Worm (Caenorhabditis elegans) whole organism, dauer: ENCODE results near the gene F57H12.6.
"Not testable (repeated sequence)": the region's sequence is repeated elsewhere in the genome, so short reads cannot be mapped to it uniquely, and the experiment has no call there.

Source experiments
- unc-62 ChIP-seq: sonication (generic microtip); optimal IDR thresholded peaks from 2 replicates; lab custom pipeline; 2017; ENCODE audit warnings: missing biosample characterization, missing genetic modification reagents, missing genetic modification characterization

Gene F57H12.6

DNA sequence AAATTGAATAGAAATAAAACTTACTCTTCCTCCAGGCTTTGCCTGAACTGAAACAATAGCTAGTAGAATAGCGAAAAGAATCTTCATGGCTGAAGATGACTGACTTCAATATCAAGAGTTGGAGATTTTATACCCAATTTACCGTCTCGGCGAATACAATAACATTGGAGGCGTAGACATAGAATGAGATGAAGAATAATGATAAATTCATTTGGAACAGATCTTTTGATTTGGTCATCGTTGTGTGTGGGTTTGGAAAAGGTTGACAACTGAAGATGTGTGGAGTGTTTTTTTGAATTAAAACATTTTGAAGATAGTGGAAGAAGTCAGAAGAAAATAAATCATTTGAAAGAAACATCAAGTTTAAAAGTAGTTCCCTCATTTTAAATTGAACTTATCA, at the start of gene F57H12.6:
Gene F57H12.6 (minus strand): TSS at position 101 of the 400 bp plus-strand sequence.
- TF ChIP-seq unc-62: no peak

DNA sequence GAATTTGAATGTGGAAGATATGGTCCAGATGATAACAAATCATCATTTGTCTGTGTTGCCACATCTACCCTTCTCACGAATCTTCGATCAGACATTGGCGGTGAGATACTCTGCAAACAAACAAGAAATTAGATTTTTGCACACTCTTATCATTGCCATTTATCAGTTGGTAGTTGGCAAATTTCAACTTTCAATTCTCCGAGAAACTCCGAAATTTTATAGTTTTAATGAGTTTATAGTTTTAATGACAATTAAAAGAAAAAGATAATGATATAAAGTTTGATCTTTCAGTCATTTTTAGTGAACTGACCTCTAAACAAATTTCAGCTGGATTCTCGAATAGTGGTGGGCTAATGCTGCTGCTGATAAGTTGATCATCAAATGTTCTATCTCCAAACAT, 47.8 kb upstream of the F57H12.6 start:
- no peak for TF ChIP-seq unc-62

DNA sequence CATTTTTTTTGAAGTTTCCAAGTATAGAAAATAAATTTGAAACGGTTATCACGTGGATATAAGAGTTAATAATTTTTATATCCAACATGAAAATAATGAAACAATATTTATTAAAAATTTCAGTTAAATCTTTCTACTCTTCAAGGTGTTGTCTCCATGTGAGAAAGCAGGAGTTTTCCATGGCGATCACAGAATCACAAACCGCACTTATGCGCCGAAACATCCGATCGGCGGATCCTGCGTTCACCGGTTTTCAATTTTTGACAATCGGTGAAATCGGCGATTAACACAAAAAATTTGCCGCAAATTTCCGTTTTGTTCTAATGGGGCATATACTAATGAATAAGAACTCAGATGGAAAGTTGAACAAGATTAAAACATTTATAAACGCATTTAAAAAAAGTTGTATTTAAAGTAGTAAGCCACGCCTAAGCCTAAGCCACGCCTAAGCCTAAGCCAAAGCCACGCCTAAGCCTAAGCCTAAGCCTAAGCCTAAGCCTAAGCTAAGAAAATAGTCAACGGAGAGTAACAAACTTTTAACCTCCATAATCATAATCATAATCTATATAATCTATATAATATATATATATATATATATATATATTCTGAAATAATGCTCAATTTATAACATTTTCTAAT, 46.0 kb upstream of the F57H12.6 start, which contains the start of gene C26B2.2:
Gene C26B2.2 (minus strand): TSS at position 88 of the 639 bp plus-strand sequence.
- TF ChIP-seq unc-62: no peak

DNA sequence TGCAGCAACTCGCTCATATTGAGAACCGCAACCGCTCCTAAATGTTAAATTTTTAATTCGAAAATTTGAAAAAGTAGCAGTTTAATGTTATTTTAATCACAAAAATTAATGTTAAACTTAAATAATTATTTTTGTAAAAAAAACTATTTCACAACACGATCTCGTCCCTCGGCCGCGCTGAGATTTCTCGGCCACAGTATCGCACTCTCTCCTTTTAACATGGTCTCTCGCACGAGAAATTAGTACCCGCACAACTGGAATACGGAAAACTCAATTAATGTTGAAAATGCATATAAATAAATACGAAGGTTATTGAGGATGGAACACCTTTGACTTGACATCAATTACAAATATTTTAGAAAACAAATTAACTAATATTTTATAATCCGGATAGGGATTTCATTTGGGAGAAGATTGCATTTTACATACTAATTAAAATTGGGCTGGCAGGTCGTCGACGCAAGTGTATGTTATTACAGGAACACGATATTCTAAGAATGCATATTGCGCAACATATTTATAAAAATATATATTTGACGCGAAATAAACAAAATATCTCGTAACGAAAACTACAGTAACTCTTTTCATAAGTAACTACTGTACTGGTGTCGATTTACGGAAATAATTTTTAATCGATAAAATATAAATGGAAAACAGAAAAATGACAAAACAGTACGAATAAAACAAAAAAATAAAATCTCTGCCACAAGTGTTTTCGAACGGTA, 43.8 kb upstream of the F57H12.6 start, which contains the start of gene dnc-4:
Gene dnc-4 (minus strand): TSS at position 37 of the 725 bp plus-strand sequence.
- no peak for TF ChIP-seq unc-62

DNA sequence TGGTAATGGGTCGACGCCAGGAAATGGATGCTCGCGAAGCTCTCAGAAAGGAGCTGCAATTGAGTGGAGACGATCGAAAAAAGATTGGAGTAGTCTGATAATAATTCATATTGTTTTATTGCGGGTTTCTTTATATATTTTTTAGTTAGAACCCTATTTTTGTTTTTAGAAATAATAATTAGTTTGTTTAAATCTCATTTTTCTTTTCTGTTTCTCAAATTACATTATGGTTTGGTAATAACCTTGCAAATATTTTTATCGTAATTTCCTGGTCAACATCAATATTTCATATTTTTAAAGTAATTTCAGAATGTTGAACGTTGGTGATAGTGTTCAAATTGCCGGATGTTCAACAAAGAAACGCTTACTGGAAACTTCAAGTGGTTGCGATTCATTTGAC, 40.6 kb upstream of the F57H12.6 start, which contains the start of gene elpc-4:
Gene elpc-4 (plus strand): TSS at position 301 of the 400 bp plus-strand sequence.
- no peak for TF ChIP-seq unc-62

DNA sequence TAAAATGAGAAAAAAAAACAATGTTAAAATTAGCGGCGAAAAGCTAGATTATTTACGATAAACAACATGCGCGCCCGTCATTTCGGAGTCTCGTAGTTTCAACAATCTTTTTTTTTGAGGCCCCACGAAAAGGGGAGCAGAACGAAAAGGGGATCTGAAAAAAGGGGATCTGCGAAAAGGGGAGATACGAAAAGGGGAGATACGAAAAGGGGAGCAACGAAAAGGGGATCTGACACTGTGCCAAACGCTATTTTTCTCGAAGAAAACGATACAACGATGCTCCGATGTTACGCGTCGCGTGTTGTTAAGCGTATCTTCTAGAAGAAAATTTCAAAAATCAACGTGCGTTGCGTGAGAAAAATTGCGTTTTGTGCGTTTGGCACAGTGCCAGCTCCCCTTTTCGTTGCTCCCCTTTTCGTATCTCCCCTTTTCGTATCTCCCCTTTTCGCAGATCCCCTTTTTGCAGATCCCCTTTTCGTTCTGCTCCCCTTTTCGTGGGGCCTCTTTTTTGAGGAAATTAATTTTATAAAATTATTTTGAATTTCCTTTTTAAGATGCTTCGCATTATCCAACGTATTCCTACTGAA, 39.7 kb upstream of the F57H12.6 start, which contains the start of gene C26B2.7:
Gene C26B2.7 (plus strand): TSS at position 549 of the 587 bp plus-strand sequence.
- not testable (repeated sequence) for TF ChIP-seq unc-62

DNA sequence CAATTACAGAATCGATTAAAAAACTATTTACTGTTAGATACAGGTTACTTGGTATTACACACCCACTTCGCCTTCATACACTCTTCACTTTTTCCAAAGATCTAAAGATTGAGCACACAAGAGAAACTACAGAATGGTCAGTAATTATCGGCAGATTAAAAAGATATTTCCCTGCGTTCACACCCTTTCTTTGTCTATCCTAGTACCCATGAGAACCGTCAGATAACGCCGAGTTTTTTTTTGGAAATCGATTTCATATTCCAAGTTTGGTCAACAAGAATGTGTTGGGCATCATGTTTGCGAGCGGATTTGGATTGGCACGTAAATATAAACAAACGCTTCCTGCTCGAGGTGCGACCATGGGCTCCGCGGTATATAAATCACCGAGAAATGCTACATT, 37.7 kb upstream of the F57H12.6 start, which contains the start of gene C26B2.8:
Gene C26B2.8 (plus strand): TSS at position 301 of the 400 bp plus-strand sequence.
- no peak for TF ChIP-seq unc-62

DNA sequence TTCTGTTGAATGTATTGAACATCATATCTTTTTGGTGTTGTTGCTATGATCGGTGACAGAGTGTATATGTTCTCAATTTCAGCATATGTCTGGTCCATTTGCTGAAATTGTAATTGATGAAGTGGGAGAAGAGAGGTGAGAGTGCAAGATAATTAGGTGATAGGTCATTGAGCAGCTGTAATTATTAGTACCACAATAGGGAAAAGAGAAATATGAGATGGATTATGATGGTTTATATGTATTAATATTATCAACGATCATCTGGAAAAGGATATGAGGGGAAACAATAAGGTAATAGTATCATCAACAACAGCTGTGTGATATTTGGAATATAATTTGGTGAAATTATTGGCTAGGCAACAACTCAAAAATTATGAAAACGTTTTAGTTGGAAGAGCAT, 36.2 kb upstream of the F57H12.6 start, which contains the start of gene Y42H9B.3:
Gene Y42H9B.3 (minus strand): TSS at position 101 of the 400 bp plus-strand sequence.
- TF ChIP-seq unc-62: no peak

DNA sequence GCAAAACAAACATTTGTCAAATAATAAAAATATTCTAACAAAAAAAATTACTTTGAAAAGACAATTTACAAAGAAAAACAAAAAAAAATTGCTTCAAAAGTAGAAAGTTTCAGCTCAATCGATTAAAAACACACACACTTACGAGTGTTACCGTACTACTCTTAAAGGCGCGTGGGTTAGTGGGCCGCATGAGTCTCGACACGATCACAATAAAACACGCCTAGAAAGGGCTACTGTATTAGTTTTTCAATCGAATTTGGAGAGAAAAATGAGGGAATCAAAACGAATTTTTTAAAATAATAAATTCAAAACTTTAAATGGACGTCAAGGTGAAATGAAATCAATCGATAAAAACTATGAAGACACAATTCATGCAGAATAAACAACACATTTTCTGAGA, 34.4 kb upstream of the F57H12.6 start:
- TF ChIP-seq unc-62: no peak

DNA sequence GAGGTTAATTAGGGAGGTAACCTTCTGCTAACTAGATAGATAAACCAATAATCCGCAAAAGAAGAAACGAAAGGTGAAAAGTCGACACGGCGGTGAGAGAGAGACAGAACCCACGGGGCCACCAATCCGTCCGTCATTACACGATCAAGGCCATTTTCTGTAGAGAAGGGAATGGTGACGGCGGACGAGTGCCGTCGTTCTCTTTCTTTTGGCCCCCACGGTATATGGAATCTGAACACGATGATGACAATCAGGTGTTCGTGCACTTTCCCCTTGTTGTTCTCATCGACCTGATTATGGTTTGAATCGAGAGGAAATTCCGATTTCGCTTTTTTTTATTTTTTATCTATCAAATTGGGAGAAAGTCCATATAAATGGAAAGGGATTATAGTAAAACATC, 33.3 kb upstream of the F57H12.6 start:
- TF ChIP-seq unc-62: no peak

DNA sequence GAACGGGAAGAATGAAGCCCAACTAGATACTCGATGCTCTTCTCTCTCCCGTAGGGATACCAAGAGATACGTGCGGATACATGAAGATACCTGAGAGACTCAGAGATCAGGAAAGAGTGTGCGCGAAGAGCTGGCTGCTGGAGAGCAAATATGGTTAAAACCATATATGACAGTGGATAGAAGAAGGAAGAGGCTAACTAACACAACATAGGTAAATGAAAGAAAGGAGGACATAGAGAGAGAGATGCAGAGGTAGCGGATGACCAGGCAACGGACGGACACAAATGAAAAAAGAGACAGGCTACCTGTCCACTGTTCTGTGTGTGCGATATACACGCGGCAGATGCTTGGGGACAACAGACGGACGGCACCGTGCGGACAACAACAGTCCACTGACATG, 32.0 kb upstream of the F57H12.6 start:
- no peak for TF ChIP-seq unc-62

DNA sequence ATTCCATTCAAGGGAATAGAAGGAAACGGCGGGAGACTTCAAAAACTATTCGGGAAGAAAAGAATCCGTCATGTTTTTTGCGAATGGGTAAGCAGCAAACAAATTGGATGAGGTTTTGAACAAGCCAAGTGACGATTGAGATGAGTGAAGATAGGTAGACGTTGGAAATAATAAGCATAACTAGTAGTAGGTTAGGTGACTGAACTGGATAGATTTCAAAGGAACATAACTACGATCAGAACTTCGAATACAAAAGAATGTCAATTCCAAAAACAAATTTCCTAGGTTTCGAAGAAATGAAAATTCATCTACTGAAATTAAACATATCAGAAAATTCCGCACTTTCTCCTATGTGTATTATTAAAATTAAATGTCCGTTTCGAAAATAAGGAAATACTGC, 31.4 kb upstream of the F57H12.6 start:
- no peak for TF ChIP-seq unc-62

DNA sequence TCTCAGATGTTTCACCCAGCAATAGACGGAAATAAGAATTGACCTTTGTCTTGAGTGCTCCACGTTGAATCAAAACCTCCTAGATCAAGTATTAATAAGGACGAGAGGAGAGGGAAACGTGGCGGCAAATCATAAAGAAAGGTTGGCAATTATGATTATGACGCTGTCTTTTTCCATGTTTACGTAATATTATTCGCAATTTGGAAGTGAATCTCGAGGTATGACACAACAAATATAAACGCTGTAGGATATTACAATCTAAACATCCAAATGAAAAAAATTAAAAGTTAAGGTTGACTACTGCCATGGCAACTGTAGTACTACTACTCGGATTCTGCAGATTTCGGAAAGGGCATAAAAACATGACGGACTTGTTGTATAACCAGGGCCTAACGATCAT, 30.1 kb upstream of the F57H12.6 start:
- no peak for TF ChIP-seq unc-62

DNA sequence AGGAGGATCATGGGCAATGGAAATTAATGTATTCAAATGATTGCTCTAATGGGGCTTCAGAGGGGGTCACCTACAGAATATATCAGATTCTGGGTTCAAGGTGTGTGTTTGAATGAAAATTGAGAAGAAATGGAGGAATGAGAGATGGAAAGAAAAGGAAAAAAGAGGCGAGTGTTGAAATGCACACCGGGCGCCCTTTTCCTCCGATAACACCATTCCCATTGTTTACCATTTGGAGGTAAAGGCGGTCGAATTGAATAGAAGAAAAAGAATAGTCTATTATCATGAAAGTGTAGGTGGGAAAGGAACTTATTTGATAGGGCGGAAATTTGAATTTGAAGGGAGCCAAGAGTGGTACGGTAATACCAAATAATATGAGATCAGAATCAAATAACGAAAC, 29.3 kb upstream of the F57H12.6 start:
- no peak for TF ChIP-seq unc-62

DNA sequence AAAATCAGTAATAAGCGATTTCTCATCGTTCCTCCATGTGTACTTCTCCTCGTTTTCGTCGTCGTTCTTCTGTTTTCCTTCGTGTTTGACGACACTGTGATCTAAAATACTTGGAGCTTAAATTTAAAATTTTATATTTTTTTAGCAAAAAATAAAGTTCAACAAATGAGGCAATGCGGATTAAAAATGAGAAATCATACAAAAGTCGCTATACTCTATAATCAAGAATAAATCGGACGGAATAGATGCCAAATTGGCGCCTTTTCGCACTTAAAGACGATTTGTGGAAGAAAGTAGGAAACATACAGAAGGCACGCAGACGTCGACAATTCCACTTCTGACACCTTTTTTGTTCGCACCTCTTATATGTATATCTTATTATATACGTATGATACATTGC, 27.9 kb upstream of the F57H12.6 start, which contains the start of gene rig-4:
Gene rig-4 (minus strand): TSS at position 101 of the 400 bp plus-strand sequence.
- TF ChIP-seq unc-62: no peak

DNA sequence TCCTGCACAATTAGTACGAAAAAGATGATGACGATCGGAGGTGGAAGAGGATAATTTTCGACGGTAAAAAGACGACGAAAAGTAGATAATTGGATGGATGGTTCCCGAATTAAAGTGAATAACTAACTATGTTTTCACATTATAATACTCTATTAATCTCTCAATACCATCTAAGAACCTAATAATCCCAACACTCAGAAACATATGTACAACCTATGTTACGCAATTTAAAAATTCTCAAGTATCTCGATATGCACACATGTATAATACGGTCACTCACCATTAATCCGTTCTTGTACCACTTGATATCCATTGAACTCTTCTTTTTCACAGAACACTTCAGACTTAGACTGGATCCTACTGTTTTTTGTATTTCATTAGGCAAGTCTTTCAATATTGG, 24.7 kb upstream of the F57H12.6 start:
- no peak for TF ChIP-seq unc-62

DNA sequence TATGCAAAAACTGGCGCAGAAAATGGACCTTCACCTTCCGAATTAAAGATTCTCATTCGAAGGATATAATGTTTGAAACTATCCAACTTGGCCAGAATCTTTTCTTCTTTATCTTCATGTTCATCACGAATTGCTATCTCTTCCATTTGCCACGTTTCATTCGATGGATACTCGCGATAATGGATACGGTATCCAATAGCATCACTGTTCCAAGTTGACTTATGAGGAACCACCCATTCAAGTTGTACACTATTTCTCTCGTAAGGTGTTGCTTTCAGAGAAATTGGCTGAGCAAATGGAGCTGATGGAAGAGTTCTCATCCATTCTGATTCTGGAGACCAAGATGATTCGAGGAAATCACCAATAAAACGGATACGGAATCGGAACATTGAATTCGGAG, 18.6 kb upstream of the F57H12.6 start:
- TF ChIP-seq unc-62: no peak
